Fruit fly (Drosophila melanogaster) whole organism: Measurements from ENCODE around the gene B52.

Source experiments
- Dll ChIP-seq: fragments of >200 bp; optimal IDR thresholded peaks from 2 replicates; lab custom pipeline; 2017
- EcR ChIP-seq, 2 experiments: fragments of >200 bp; optimal IDR thresholded peaks; 2 replicates each; lab custom pipeline; 2017; ENCODE audit warnings: missing biosample characterization in 2 of 2, missing genetic modification characterization in 2 of 2, missing genetic modification reagents in 2 of 2
- pan ChIP-seq: fragments of >200 bp; optimal IDR thresholded peaks from 2 replicates; lab custom pipeline; 2017

DNA sequence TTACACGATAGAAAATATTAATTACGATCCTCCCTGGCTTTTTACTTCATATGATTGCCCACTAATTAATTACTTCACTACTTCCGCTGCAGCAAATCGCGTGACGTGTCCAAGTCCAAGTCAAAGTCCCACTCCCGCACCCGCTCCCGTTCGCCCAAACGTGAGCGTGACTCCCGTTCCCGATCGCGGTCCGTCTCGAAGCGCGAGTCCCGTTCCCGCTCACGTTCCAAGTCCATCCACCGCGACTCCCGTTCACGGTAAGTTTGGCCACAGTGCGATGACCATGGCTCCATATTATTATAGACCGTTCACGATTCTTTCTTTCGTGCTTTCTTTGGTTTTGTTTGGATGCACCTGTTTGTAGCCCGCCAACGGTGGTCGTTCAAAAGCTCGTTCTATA, 4.9 kb downstream of the B52 start:
- TF ChIP-seq pan (lab: Kevin White, UChicago) (no peak), Dll (lab: Kevin White, UChicago) (no peak), EcR (GFP tag; optimal IDR thresholded peaks at IDR 0.05; lab: Kevin White, UChicago) (no peak)
